Fruit fly (Drosophila melanogaster) whole organism, prepupa: ENCODE data around the gene Sirt7.

Experiments used
- Blimp-1 ChIP-seq: fragments of 200-800 bp; sonication (Bioruptor generic); optimal IDR thresholded peaks from 3 replicates; lab custom pipeline; 2017; ENCODE audit warnings: missing biosample characterization, missing genetic modification characterization, mild to moderate bottlenecking, moderate library complexity, missing genetic modification reagents
- CG10631 ChIP-seq: fragments of 200-800 bp; sonication (Bioruptor generic); optimal IDR thresholded peaks from 2 replicates; lab custom pipeline; 2016; ENCODE audit warnings: missing biosample characterization, missing genetic modification characterization
- CG10669 ChIP-seq: fragments of 200-800 bp; sonication (Bioruptor generic); optimal IDR thresholded peaks from 3 replicates; lab custom pipeline; 2018; ENCODE audit warnings: missing biosample characterization, mild to moderate bottlenecking, missing genetic modification characterization, moderate library complexity
- CG11762 ChIP-seq: fragments of 200-800 bp; sonication (Bioruptor generic); optimal IDR thresholded peaks from 3 replicates; lab custom pipeline; 2016; ENCODE audit warnings: missing biosample characterization, missing genetic modification characterization; ENCODE audit not compliant: insufficient read depth
- CG11902 ChIP-seq: fragments of 200-800 bp; sonication (Bioruptor generic); optimal IDR thresholded peaks from 3 replicates; lab custom pipeline; 2016; ENCODE audit warnings: missing biosample characterization, missing genetic modification characterization
- CG15336 ChIP-seq: fragments of 200-800 bp; sonication (Bioruptor generic); IDR thresholded peaks from 2 replicates; pipeline ENCODE4 v1.3.6; 2022; ENCODE audit warnings: missing biosample characterization, missing genetic modification characterization
- CG1621 ChIP-seq: fragments of 200-800 bp; sonication (Bioruptor generic); optimal IDR thresholded peaks from 3 replicates; lab custom pipeline; 2018; ENCODE audit warnings: missing biosample characterization, mild to moderate bottlenecking, missing genetic modification characterization
- CG16779 ChIP-seq: fragments of 200-800 bp; sonication (Bioruptor generic); optimal IDR thresholded peaks from 3 replicates; lab custom pipeline; 2017; ENCODE audit warnings: missing biosample characterization, mild to moderate bottlenecking, missing genetic modification characterization
- CG3032 ChIP-seq: fragments of 200-800 bp; optimal IDR thresholded peaks from 2 replicates; lab custom pipeline; 2019; ENCODE audit warnings: missing biosample characterization, mild to moderate bottlenecking, missing genetic modification characterization, moderate library complexity
- CG31627 ChIP-seq: fragments of 200-800 bp; sonication (Bioruptor generic); optimal IDR thresholded peaks from 3 replicates; lab custom pipeline; 2016; ENCODE audit warnings: missing biosample characterization, missing genetic modification characterization
- CG32006 ChIP-seq: fragments of 200-800 bp; sonication (Bioruptor generic); optimal IDR thresholded peaks from 3 replicates; lab custom pipeline; 2017; ENCODE audit warnings: missing biosample characterization, mild to moderate bottlenecking, missing genetic modification characterization
- CG3919 ChIP-seq: fragments of 200-800 bp; sonication (Bioruptor generic); optimal IDR thresholded peaks from 3 replicates; lab custom pipeline; 2016; ENCODE audit warnings: missing biosample characterization, missing genetic modification characterization
- CG4318 ChIP-seq: fragments of 200-800 bp; sonication (Bioruptor generic); optimal IDR thresholded peaks from 3 replicates; lab custom pipeline; 2017; ENCODE audit warnings: missing biosample characterization, mild to moderate bottlenecking, missing genetic modification characterization
- CG6276 ChIP-seq: fragments of 200-800 bp; sonication (Bioruptor generic); optimal IDR thresholded peaks from 2 replicates; lab custom pipeline; 2017; ENCODE audit warnings: missing biosample characterization, mild to moderate bottlenecking, missing genetic modification characterization
- CG6792 ChIP-seq: fragments of 200-800 bp; sonication (Bioruptor generic); optimal IDR thresholded peaks from 3 replicates; lab custom pipeline; 2016; ENCODE audit warnings: missing biosample characterization, missing genetic modification characterization
- CG6854 ChIP-seq: fragments of 200-800 bp; sonication (Bioruptor generic); optimal IDR thresholded peaks from 2 replicates; lab custom pipeline; 2017; ENCODE audit warnings: missing biosample characterization, mild to moderate bottlenecking, missing genetic modification characterization
- CG7368 ChIP-seq: fragments of 200-800 bp; sonication (Bioruptor generic); optimal IDR thresholded peaks from 3 replicates; lab custom pipeline; 2016; ENCODE audit warnings: missing biosample characterization, missing genetic modification characterization
- CG8119 ChIP-seq: fragments of 200-800 bp; sonication (Bioruptor generic); IDR thresholded peaks from 3 replicates; pipeline ENCODE4 v1.3.6; 2022; ENCODE audit warnings: missing biosample characterization, missing genetic modification characterization
- CG8319 ChIP-seq: fragments of 200-800 bp; sonication (Bioruptor generic); optimal IDR thresholded peaks from 3 replicates; lab custom pipeline; 2016; ENCODE audit warnings: missing biosample characterization, missing genetic modification characterization
- CG8632 ChIP-seq: fragments of 200-800 bp; sonication (Bioruptor generic); optimal IDR thresholded peaks from 3 replicates; lab custom pipeline; 2016; ENCODE audit warnings: missing biosample characterization, missing genetic modification characterization
- CG9139 ChIP-seq: fragments of 200-800 bp; sonication (Bioruptor generic); optimal IDR thresholded peaks from 3 replicates; lab custom pipeline; 2017; ENCODE audit warnings: missing biosample characterization, mild to moderate bottlenecking, missing genetic modification characterization
- Eip75B ChIP-seq: fragments of 200-800 bp; sonication (Bioruptor generic); optimal IDR thresholded peaks from 3 replicates; lab custom pipeline; 2016; ENCODE audit warnings: missing biosample characterization, missing genetic modification characterization
- Eip78C ChIP-seq: fragments of 200-800 bp; sonication (Bioruptor generic); peaks from one replicate; lab custom pipeline; 2016; ENCODE audit warnings: missing biosample characterization, missing genetic modification characterization
- Ets96B ChIP-seq: fragments of 200-800 bp; optimal IDR thresholded peaks from 2 replicates; lab custom pipeline; 2019; ENCODE audit warnings: missing biosample characterization, mild to moderate bottlenecking, missing genetic modification characterization, moderate library complexity
- Gug ChIP-seq: fragments of 200-800 bp; sonication (Bioruptor generic); IDR thresholded peaks from 2 replicates; pipeline ENCODE4 v1.3.6; 2022; ENCODE audit warnings: missing biosample characterization, missing genetic modification characterization
- Hr38 ChIP-seq: sonication (Bioruptor generic); optimal IDR thresholded peaks from 2 replicates; lab custom pipeline; 2016; ENCODE audit warnings: missing biosample characterization, missing genetic modification characterization
- Hr4 ChIP-seq: fragments of 200-800 bp; sonication (Bioruptor generic); optimal IDR thresholded peaks from 3 replicates; lab custom pipeline; 2016; ENCODE audit warnings: missing biosample characterization, missing genetic modification characterization
- Lpt ChIP-seq: fragments of 200-800 bp; sonication (Bioruptor generic); optimal IDR thresholded peaks from 3 replicates; lab custom pipeline; 2016; ENCODE audit warnings: missing biosample characterization, missing genetic modification characterization
- OdsH ChIP-seq: fragments of 200-800 bp; sonication (Bioruptor generic); optimal IDR thresholded peaks from 3 replicates; lab custom pipeline; 2016; ENCODE audit warnings: missing biosample characterization, missing genetic modification characterization
- Smox ChIP-seq: fragments of 200-800 bp; sonication (Bioruptor generic); optimal IDR thresholded peaks from 3 replicates; lab custom pipeline; 2016; ENCODE audit warnings: missing biosample characterization, missing genetic modification characterization
- Sox14 ChIP-seq: fragments of 200-800 bp; sonication (Bioruptor generic); optimal IDR thresholded peaks from 3 replicates; lab custom pipeline; 2016; ENCODE audit warnings: missing biosample characterization, missing genetic modification characterization
- achi ChIP-seq: fragments of 200-800 bp; sonication (Bioruptor generic); optimal IDR thresholded peaks from 3 replicates; lab custom pipeline; 2016; ENCODE audit warnings: missing biosample characterization, missing genetic modification characterization
- dac ChIP-seq: fragments of 200-800 bp; sonication (Bioruptor generic); optimal IDR thresholded peaks from 2 replicates; lab custom pipeline; 2017; ENCODE audit warnings: missing biosample characterization, mild to moderate bottlenecking, missing genetic modification characterization
- eg ChIP-seq: fragments of 200-800 bp; sonication (Bioruptor generic); IDR thresholded peaks from 3 replicates; pipeline ENCODE4 v1.3.6; 2022; ENCODE audit warnings: missing biosample characterization, missing genetic modification characterization
- esn ChIP-seq: fragments of 200-800 bp; sonication (Bioruptor generic); optimal IDR thresholded peaks from 2 replicates; lab custom pipeline; 2016; ENCODE audit warnings: missing biosample characterization, mild to moderate bottlenecking, missing genetic modification characterization, moderate library complexity
- fkh ChIP-seq: fragments of 200-800 bp; sonication (Bioruptor generic); optimal IDR thresholded peaks from 3 replicates; lab custom pipeline; 2017; ENCODE audit warnings: missing biosample characterization, mild to moderate bottlenecking, missing genetic modification characterization, moderate library complexity
- salr ChIP-seq, 2 experiments: fragments of 200-800 bp; sonication (Bioruptor generic); optimal IDR thresholded peaks; 3 replicates each; lab custom pipeline; 2016 to 2018; ENCODE audit warnings: missing biosample characterization in 2 of 2, missing genetic modification characterization in 2 of 2, mild to moderate bottlenecking in 1 of 2
- spab ChIP-seq: fragments of 200-800 bp; sonication (Bioruptor generic); optimal IDR thresholded peaks from 2 replicates; lab custom pipeline; 2017; ENCODE audit warnings: missing biosample characterization, mild to moderate bottlenecking, missing genetic modification characterization, missing genetic modification reagents
- ss ChIP-seq, 2 experiments: fragments of 200-800 bp; sonication (Bioruptor generic); optimal IDR thresholded peaks; 2 replicates in 1 of 2; 3 replicates in 1 of 2; lab custom pipeline; 2017 to 2018; ENCODE audit warnings: mild to moderate bottlenecking in 2 of 2, missing biosample characterization in 2 of 2, missing genetic modification characterization in 2 of 2, moderate library complexity in 1 of 2
- svp ChIP-seq: fragments of 200-800 bp; sonication (Bioruptor generic); peaks from one replicate; lab custom pipeline; 2016; ENCODE audit warnings: missing biosample characterization, missing genetic modification characterization
- topi ChIP-seq: fragments of 200-800 bp; sonication (Bioruptor generic); optimal IDR thresholded peaks from 3 replicates; lab custom pipeline; 2016; ENCODE audit warnings: missing biosample characterization, missing genetic modification characterization
- vri ChIP-seq: fragments of 200-800 bp; sonication (Bioruptor generic); optimal IDR thresholded peaks from 3 replicates; lab custom pipeline; 2016; ENCODE audit warnings: missing biosample characterization, mild to moderate bottlenecking, missing genetic modification characterization

Sirt7 gene

DNA sequence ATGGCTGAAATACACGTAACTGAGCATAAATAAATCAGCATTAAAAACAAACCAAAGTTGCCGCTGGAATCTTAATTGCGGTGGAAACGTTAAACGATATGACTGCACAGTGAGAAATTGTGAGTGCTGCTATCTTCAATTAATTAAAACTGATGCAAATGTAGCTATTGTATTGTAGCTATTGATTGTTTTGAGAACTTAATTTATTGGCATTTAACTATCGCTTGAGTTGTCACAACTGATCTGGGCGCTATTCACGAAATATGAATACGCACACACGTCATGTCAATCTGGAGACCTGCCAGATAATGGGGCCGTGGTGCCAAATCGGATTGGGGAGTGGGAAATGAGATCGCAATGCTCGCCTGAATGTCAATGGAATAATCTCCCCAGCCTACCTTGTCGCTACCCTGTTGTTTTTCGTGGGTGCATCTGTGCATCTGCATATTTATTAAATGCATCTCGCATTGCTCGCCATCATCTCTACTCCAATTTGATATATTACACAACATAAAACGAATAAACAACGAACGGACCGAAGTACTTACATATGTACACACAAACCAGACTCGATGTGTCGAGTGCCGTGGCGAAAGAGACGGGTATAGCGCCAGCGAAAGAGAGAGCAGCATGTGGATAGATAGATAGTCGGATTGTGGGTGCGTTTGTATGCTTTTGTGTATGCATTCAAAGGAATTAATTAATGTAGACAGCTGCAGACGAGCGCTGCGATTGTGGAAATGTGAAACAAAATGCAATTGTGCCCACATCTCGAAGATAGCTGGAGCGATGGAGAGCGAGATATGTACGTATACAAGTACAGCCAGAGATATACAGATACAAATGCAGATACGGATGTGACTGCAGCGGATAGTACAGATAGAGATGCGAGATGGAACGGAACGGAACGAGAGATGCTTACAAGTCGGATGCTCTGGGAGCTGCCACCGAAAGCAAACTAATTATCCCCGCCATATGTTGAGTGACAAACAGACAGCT lies 28.0 kb downstream of the Sirt7 start (continued):
- TF ChIP-seq CG3032 (tag; lab: Kevin White, UChicago) = peak; percentile 33
- TF ChIP-seq spab (GFP tag; lab: Kevin White, UChicago) = peak; percentile 31
- TF ChIP-seq CG9139 (GFP tag; lab: Kevin White, UChicago) = no peak
- TF ChIP-seq CG31627 = peak; percentile 34
- peak; percentile 13 for TF ChIP-seq CG7368 (GFP tag; lab: Kevin White, UChicago)
- TF ChIP-seq Eip78C (GFP tag; lab: Kevin White, UChicago) = peak; percentile 70
- no peak for TF ChIP-seq CG6854 (GFP tag; lab: Kevin White, UChicago)
- TF ChIP-seq Lpt (GFP tag; lab: Kevin White, UChicago) = peak; percentile 9
- peak; percentile 38 for TF ChIP-seq achi
- peak; percentile 4 for TF ChIP-seq vri (GFP tag; lab: Kevin White, UChicago)
- no peak for TF ChIP-seq CG11762 (GFP tag; lab: Kevin White, UChicago)
- TF ChIP-seq Hr4 (GFP tag; lab: Kevin White, UChicago) = peak; percentile 24
- TF ChIP-seq CG8632 = peak; percentile 33
- TF ChIP-seq Sox14 (GFP tag; lab: Kevin White, UChicago) = peak; percentile 37
- TF ChIP-seq dac = no peak
- peak; percentile 33 for TF ChIP-seq CG8319 (GFP tag; lab: Kevin White, UChicago)
- TF ChIP-seq CG11902 (GFP tag; lab: Kevin White, UChicago) = no peak
- peak; percentile 50 for TF ChIP-seq Smox (GFP tag; lab: Kevin White, UChicago)
- TF ChIP-seq CG10669 (GFP tag; lab: Kevin White, UChicago) = peak; percentile 47
- TF ChIP-seq Eip75B (GFP tag; lab: Kevin White, UChicago) = peak; percentile 3
- peak; percentile 30 for TF ChIP-seq CG32006 (GFP tag; lab: Kevin White, UChicago)
- no peak for TF ChIP-seq Gug (GFP tag; lab: Robert Waterston, UW)
- TF ChIP-seq CG3919 (GFP tag; lab: Kevin White, UChicago) = peak; percentile 42
- peak; percentile 55 for TF ChIP-seq esn (GFP tag; lab: Kevin White, UChicago)
- TF ChIP-seq CG8119 = no peak
- TF ChIP-seq OdsH = peak; percentile 40

DNA sequence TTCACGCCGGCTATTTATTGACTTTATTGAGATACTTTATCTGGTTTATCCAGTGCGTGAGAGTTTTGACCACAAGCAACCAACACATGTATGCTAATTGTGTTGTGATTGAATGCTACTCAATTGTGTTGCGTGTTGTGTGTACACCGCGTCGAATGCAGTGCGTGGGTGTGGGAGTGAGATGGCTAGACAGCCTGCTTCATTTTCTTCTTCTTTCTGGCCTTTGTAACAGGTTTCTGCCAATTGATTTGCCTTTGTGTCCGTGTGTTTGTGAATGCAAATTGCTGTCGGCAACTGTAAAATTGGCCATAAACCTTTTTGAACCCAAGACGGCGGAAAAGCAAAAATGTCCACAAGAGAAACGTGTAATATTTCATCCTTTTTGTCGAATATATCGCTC lies 31.2 kb downstream of the Sirt7 start:
- TF ChIP-seq CG4318 (GFP tag; lab: Kevin White, UChicago) (no peak), salr (GFP tag; optimal IDR thresholded peaks at IDR 0.05; lab: Kevin White, UChicago) (no peak), topi (GFP tag; lab: Kevin White, UChicago) (no peak), Hr38 (GFP tag; lab: Kevin White, UChicago) (no peak), fkh (peak; percentile 49), ss (GFP tag; optimal IDR thresholded peaks at IDR 0.05; lab: Kevin White, UChicago) (peak in 1 of 2 experiments; percentile 63), CG6792 (GFP tag; lab: Kevin White, UChicago) (no peak)

DNA sequence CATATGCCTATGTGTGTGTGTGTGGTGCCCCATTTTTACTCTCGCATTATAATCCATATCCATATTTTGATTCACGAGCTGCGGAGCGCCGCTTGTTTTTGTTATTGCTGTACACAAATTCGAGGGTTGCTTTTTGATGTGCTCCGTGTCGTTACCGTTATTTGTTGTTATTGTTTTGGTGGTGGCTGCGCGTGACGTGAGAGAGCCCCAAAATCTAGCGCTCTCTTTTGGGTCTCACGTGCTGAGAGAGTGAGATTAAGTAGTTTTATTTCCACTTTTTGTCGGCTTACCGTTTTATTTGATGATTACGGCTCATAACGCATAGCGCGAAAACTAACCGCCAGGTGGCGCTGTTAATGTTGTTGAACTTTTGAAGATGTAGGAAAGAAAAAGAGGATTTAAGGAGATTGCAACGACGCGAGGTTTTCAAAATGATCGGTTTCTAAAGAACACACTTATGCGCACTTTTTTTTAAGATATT lies 31.6 kb downstream of the Sirt7 start:
- no peak for TF ChIP-seq salr (GFP tag; optimal IDR thresholded peaks at IDR 0.05; lab: Kevin White, UChicago)
- TF ChIP-seq Eip78C (GFP tag; lab: Kevin White, UChicago) = peak; percentile 35
- TF ChIP-seq, all 60 proteins: peak for 1

DNA sequence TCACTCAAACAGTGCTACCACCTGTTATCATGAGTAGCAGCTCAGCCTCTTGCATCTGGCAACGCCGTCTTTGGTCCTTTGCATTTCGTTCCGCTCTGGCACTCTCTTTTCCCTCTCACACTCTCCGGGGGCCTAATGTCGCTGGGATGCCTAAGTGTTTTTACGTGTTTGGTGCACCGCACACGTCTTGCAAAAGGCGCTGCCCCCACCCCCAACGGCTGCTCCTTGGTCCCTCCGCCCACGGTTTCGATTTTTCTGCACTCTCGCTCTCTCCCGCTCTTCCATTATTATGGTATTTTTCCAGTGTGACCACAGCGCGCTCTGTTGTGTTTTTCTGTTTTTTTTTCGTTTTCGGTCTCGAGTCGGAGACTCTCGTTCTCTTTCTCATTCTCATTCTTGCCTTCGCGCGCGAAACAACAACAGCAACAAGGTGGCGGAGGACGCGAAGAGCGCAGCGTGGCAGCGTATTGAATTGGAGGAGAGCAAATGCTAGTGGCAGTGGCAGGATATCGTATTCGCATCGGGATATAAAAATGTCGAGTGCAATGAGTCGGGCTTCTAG lies 32.3 kb downstream of the Sirt7 start:
- TF ChIP-seq salr (GFP tag; optimal IDR thresholded peaks at IDR 0.05; lab: Kevin White, UChicago) (no peak), Blimp-1 (no peak), eg (GFP tag; lab: Robert Waterston, UW) (peak; percentile 39; the same call in 1 of the 3 replicates), CG1621 (peak; percentile 15), CG9139 (GFP tag; lab: Kevin White, UChicago) (peak; percentile 19), Eip78C (GFP tag; lab: Kevin White, UChicago) (peak; percentile 56), CG31627 (no peak), CG16779 (tag; lab: Kevin White, UChicago) (peak; percentile 10), CG3919 (GFP tag; lab: Kevin White, UChicago) (peak; percentile 38), CG15336 (GFP tag; lab: Robert Waterston, UW) (no peak), CG3032 (tag; lab: Kevin White, UChicago) (no peak), ss (GFP tag; optimal IDR thresholded peaks at IDR 0.05; lab: Kevin White, UChicago) (peak; percentile 16 to 63), Ets96B (no peak), OdsH (no peak), CG10631 (GFP tag; lab: Kevin White, UChicago) (no peak), CG8632 (no peak), Hr38 (GFP tag; lab: Kevin White, UChicago) (no peak), Sox14 (GFP tag; lab: Kevin White, UChicago) (no peak), svp (peak; percentile 65), CG6276 (no peak)
